Fruit fly (Drosophila melanogaster): ENCODE results near the gene Cht11.

Gene Cht11

DNA sequence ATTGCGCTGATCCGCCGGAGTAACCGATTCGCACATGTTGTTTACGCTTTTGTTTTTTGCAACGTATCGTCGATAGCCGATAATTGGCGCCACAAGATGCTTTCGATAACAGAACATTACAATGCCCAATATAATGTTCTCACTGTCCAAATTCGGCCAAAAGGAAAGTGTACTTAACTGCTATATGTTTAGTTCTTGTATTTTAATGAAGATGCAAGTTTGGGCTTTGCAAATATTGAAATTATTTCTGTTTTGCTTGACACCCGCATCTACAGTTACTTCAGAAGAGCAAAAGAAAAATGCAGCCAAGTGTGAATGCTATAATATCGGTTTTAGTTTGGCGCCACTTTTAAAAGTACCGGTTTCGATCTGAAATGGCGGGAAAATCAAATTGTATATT is 3.3 kb upstream of the Cht11 start (continued):
- TF ChIP-seq ewg (GFP tag; optimal IDR thresholded peaks at IDR 0.05): peak; percentile 81
- peak; percentile 84 for TF ChIP-seq Bteb2 (GFP tag; optimal IDR thresholded peaks at IDR 0.05)
- peak; percentile 88 for TF ChIP-seq E2f1 (GFP tag; IDR thresholded peaks at IDR 0.05)
- no peak for TF ChIP-seq h (optimal IDR thresholded peaks at IDR 0.05)
- TF ChIP-seq esg (GFP tag; conservative IDR thresholded peaks at IDR 0.05): peak; percentile 83
- peak; percentile 78; the same call in 1 of the 2 replicates for TF ChIP-seq aop (GFP tag; IDR thresholded peaks at IDR 0.05)
- TF ChIP-seq vnd (GFP tag; IDR thresholded peaks at IDR 0.05; ENCODE audit: partially characterized antibody): no peak; the same call in 2 of the 3 replicates
- peak; percentile 91 for TF ChIP-seq CG6689 (GFP tag; IDR thresholded peaks at IDR 0.05)
- TF ChIP-seq B-H2 (GFP tag; optimal IDR thresholded peaks at IDR 0.05): peak; percentile 94
- TF ChIP-seq CG2120 (GFP tag; optimal IDR thresholded peaks at IDR 0.05): peak; percentile 94
- TF ChIP-seq CG6791 (GFP tag; IDR thresholded peaks at IDR 0.05; ENCODE audit: partially characterized antibody): 0 out of 3 replicates have a peak, but pooled peaks have one; percentile 49
- TF ChIP-seq ato (GFP tag; IDR thresholded peaks at IDR 0.05; ENCODE audit: partially characterized antibody): peak; percentile 11; the same call in 1 of the 2 replicates
- peak; percentile 77 for TF ChIP-seq CG6813 (GFP tag; optimal IDR thresholded peaks at IDR 0.05)
- TF ChIP-seq cg (GFP tag; optimal IDR thresholded peaks at IDR 0.05): no peak
- TF ChIP-seq Adf1 (GFP tag; IDR thresholded peaks at IDR 0.05): peak; percentile 54
- TF ChIP-seq D (optimal IDR thresholded peaks at IDR 0.05): no peak
- peak; percentile 81 for TF ChIP-seq D (GFP tag; optimal IDR thresholded peaks at IDR 0.05)
- TF ChIP-seq CG17361 (GFP tag; IDR thresholded peaks at IDR 0.05): peak; percentile 97
- peak; percentile 78 for TF ChIP-seq Usf (GFP tag; optimal IDR thresholded peaks at IDR 0.05)
- peak; percentile 88 for TF ChIP-seq CG12071 (GFP tag; optimal IDR thresholded peaks at IDR 0.05)
- TF ChIP-seq CG13624 (GFP tag; optimal IDR thresholded peaks at IDR 0.05): peak; percentile 95
- peak; percentile 91 for TF ChIP-seq slbo (GFP tag; IDR thresholded peaks at IDR 0.05)
- TF ChIP-seq D19A (tag; optimal IDR thresholded peaks at IDR 0.05): peak; percentile 84
- TF ChIP-seq sug (tag; optimal IDR thresholded peaks at IDR 0.05): peak; percentile 94
- peak; percentile 90 for TF ChIP-seq shn (GFP tag; optimal IDR thresholded peaks at IDR 0.05)
- peak; percentile 91 for TF ChIP-seq her (GFP tag; optimal IDR thresholded peaks at IDR 0.05)
- TF ChIP-seq Ptx1 (GFP tag; IDR thresholded peaks at IDR 0.05): peak; percentile 92
- peak; percentile 71 for TF ChIP-seq NC2α (GFP tag; optimal IDR thresholded peaks at IDR 0.05)
- TF ChIP-seq CG2199 (GFP tag; IDR thresholded peaks at IDR 0.05): no peak
- peak; percentile 69 for TF ChIP-seq CG6683 (GFP tag; optimal IDR thresholded peaks at IDR 0.05)
- TF ChIP-seq Asciz (GFP tag; optimal IDR thresholded peaks at IDR 0.05): peak; percentile 81
- peak; percentile 95 for TF ChIP-seq nmo (GFP tag; optimal IDR thresholded peaks at IDR 0.05)
- peak; percentile 67 for TF ChIP-seq CG8765 (GFP tag; IDR thresholded peaks at IDR 0.05)
- TF ChIP-seq gce (GFP tag; IDR thresholded peaks at IDR 0.05): 0 out of 3 replicates have a peak, but pooled peaks have one; percentile 44
- TF ChIP-seq zfh1 (GFP tag; IDR thresholded peaks at IDR 0.05): peak; percentile 83
- no peak for TF ChIP-seq Elba2 (GFP tag; optimal IDR thresholded peaks at IDR 0.05)
- TF ChIP-seq H15 (GFP tag; IDR thresholded peaks at IDR 0.05): peak; percentile 78
- TF ChIP-seq CG17612 (GFP tag; IDR thresholded peaks at IDR 0.05): peak; percentile 56; the same call in 1 of the 2 replicates
- peak; percentile 79 for TF ChIP-seq lbe (GFP tag; optimal IDR thresholded peaks at IDR 0.05)
- TF ChIP-seq dan (GFP tag; IDR thresholded peaks at IDR 0.05): no peak
- TF ChIP-seq Lhr (GFP tag; optimal IDR thresholded peaks at IDR 0.05): peak; percentile 83
- peak; percentile 86 for TF ChIP-seq CG13775 (GFP tag; optimal IDR thresholded peaks at IDR 0.05)
- no peak for TF ChIP-seq usp (GFP tag; optimal IDR thresholded peaks at IDR 0.05)
- no peak for TF ChIP-seq HLHmδ (GFP tag; optimal IDR thresholded peaks at IDR 0.05)
- no peak; the same call in 1 of the 2 replicates for TF ChIP-seq sna (GFP tag; IDR thresholded peaks at IDR 0.05; ENCODE audit: partially characterized antibody)
- TF ChIP-seq CTCF (GFP tag; optimal IDR thresholded peaks at IDR 0.05): peak; percentile 73
- peak; percentile 91 for TF ChIP-seq HHEX (GFP tag; optimal IDR thresholded peaks at IDR 0.05)
- peak; percentile 33; the same call in 1 of the 2 replicates for TF ChIP-seq CG43689 (GFP tag; IDR thresholded peaks at IDR 0.05)
- peak; percentile 82 for TF ChIP-seq CG11723 (GFP tag; optimal IDR thresholded peaks at IDR 0.05)
- TF ChIP-seq CG34422 (GFP tag; IDR thresholded peaks at IDR 0.05): peak; percentile 74; the same call in 2 of the 3 replicates
- TF ChIP-seq NC2β (GFP tag; optimal IDR thresholded peaks at IDR 0.05): peak; percentile 87
- TF ChIP-seq z (GFP tag; IDR thresholded peaks at IDR 0.05): no peak
